Fruit fly (Drosophila melanogaster): ENCODE results near the gene boss.

The boss gene

dm6 chr3R:26005978-26006934, 44.5 kb downstream of the boss start (continued):
- peak; percentile 3 for TF ChIP-seq fd59A (GFP tag; optimal IDR thresholded peaks at IDR 0.05)
- TF ChIP-seq CG4318 (GFP tag; optimal IDR thresholded peaks at IDR 0.05) = no peak
- TF ChIP-seq dsx (GFP tag; optimal IDR thresholded peaks at IDR 0.05; ENCODE audit: poor library complexity, severe bottlenecking) = peak; percentile 79
- peak; percentile 54; the same call in 2 of the 3 replicates for TF ChIP-seq CG8119 (GFP tag; IDR thresholded peaks at IDR 0.05)
- TF ChIP-seq net (GFP tag; optimal IDR thresholded peaks at IDR 0.05) = peak; percentile 73
- peak; percentile 60 for TF ChIP-seq Eip75B (GFP tag; optimal IDR thresholded peaks at IDR 0.05)
- TF ChIP-seq Sox14 (GFP tag; optimal IDR thresholded peaks at IDR 0.05) = peak; percentile 12
- TF ChIP-seq Ets96B (tag; optimal IDR thresholded peaks at IDR 0.05) = peak; percentile 57
- TF ChIP-seq Eip78C (GFP tag) = peak; percentile 67
- peak; percentile 54 for TF ChIP-seq CG1621 (tag; optimal IDR thresholded peaks at IDR 0.05)
- no peak for TF ChIP-seq CG7368 (GFP tag; optimal IDR thresholded peaks at IDR 0.05)
- TF ChIP-seq CG3919 (GFP tag; optimal IDR thresholded peaks at IDR 0.05) = peak; percentile 18
- no peak for TF ChIP-seq CG6792 (GFP tag; optimal IDR thresholded peaks at IDR 0.05)
- TF ChIP-seq cyc (GFP tag; optimal IDR thresholded peaks at IDR 0.05) = no peak
- no peak for TF ChIP-seq acj6 (GFP tag; optimal IDR thresholded peaks at IDR 0.05)
- no peak for TF ChIP-seq topi (GFP tag; optimal IDR thresholded peaks at IDR 0.05)
- TF ChIP-seq CG6854 (GFP tag; optimal IDR thresholded peaks at IDR 0.05) = peak; percentile 79
- peak; percentile 25 for TF ChIP-seq Smox (GFP tag; optimal IDR thresholded peaks at IDR 0.05)
- TF ChIP-seq CG34406 (GFP tag; optimal IDR thresholded peaks at IDR 0.05) = peak; percentile 12
- peak; percentile 60 for TF ChIP-seq Met (GFP tag; optimal IDR thresholded peaks at IDR 0.05)
- TF ChIP-seq Lpt (GFP tag; optimal IDR thresholded peaks at IDR 0.05) = peak; percentile 71
- TF ChIP-seq Ets21C (GFP tag; optimal IDR thresholded peaks at IDR 0.05) = no peak
- no peak for TF ChIP-seq pdm3 (GFP tag; optimal IDR thresholded peaks at IDR 0.05)
- no peak for TF ChIP-seq Sox15 (GFP tag; optimal IDR thresholded peaks at IDR 0.05)
- peak; percentile 33 for TF ChIP-seq Sox102F (GFP tag; optimal IDR thresholded peaks at IDR 0.05)
- TF ChIP-seq fd85E (GFP tag; optimal IDR thresholded peaks at IDR 0.05) = no peak
- TF ChIP-seq OdsH (GFP tag; optimal IDR thresholded peaks at IDR 0.05) = no peak
- no peak for TF ChIP-seq achi (GFP tag; optimal IDR thresholded peaks at IDR 0.05)

- TF ChIP-seq CG31627 (GFP tag; optimal IDR thresholded peaks at IDR 0.05) (no peak), Sox15 (GFP tag; optimal IDR thresholded peaks at IDR 0.05) (no peak), dsx (GFP tag; optimal IDR thresholded peaks at IDR 0.05; ENCODE audit: poor library complexity, severe bottlenecking) (no peak), ss (GFP tag; optimal IDR thresholded peaks at IDR 0.05) (no peak), lz (GFP tag; optimal IDR thresholded peaks at IDR 0.05) (no peak), eg (GFP tag; IDR thresholded peaks at IDR 0.05) (no peak), net (GFP tag; optimal IDR thresholded peaks at IDR 0.05) (no peak), CG34406 (GFP tag; optimal IDR thresholded peaks at IDR 0.05) (no peak)
These were observed 45.5 kb downstream of the boss start for dm6 chr3R:26007298-26007697.

- TF ChIP-seq CG11762 (GFP tag; optimal IDR thresholded peaks at IDR 0.05; ENCODE audit: insufficient read depth) (no peak), esn (GFP tag; optimal IDR thresholded peaks at IDR 0.05) (peak; percentile 40), Eip78C (GFP tag) (peak; percentile 83), CG6276 (GFP tag; optimal IDR thresholded peaks at IDR 0.05) (peak; percentile 51), CG11294 (GFP tag; IDR thresholded peaks at IDR 0.05) (no peak), CG16779 (tag; optimal IDR thresholded peaks at IDR 0.05) (peak; percentile 45), CG10669 (GFP tag; optimal IDR thresholded peaks at IDR 0.05) (peak; percentile 71), spab (GFP tag; optimal IDR thresholded peaks at IDR 0.05) (peak; percentile 74), Ets21C (GFP tag; optimal IDR thresholded peaks at IDR 0.05) (no peak), Sox14 (GFP tag; optimal IDR thresholded peaks at IDR 0.05) (peak; percentile 19), net (GFP tag; optimal IDR thresholded peaks at IDR 0.05) (peak; percentile 67), CG9139 (GFP tag; optimal IDR thresholded peaks at IDR 0.05) (peak; percentile 88), pdm3 (GFP tag; optimal IDR thresholded peaks at IDR 0.05) (peak; percentile 42), CG6792 (GFP tag; optimal IDR thresholded peaks at IDR 0.05) (peak; percentile 29), CG10631 (GFP tag; optimal IDR thresholded peaks at IDR 0.05) (peak; percentile 17), CG6808 (GFP tag; optimal IDR thresholded peaks at IDR 0.05) (peak; percentile 71), OdsH (GFP tag; optimal IDR thresholded peaks at IDR 0.05) (no peak), CG8319 (GFP tag; optimal IDR thresholded peaks at IDR 0.05) (peak; percentile 38), CG31627 (GFP tag; optimal IDR thresholded peaks at IDR 0.05) (peak; percentile 46), CG7368 (GFP tag; optimal IDR thresholded peaks at IDR 0.05) (no peak), CG6854 (GFP tag; optimal IDR thresholded peaks at IDR 0.05) (peak; percentile 89)
These were observed 46.4 kb downstream of the boss start for dm6 chr3R:26007964-26008868.
